Fruit fly (Drosophila melanogaster) whole organism, embryonic: ENCODE results near the gene CG46387.

Source experiments
- CG14014 ChIP-seq: fragments of 200-800 bp; sonication (Bioruptor generic); IDR thresholded peaks from 2 replicates; pipeline ENCODE4 v1.3.6; 2022; ENCODE audit warnings: missing biosample characterization, missing genetic modification characterization
- CG17361 ChIP-seq: fragments of 200-800 bp; sonication (Bioruptor generic); IDR thresholded peaks from 3 replicates; pipeline ENCODE4 v1.3.6; 2022; ENCODE audit warnings: missing biosample characterization, missing genetic modification characterization
- CG3065 ChIP-seq: fragments of 200-800 bp; sonication (Bioruptor generic); optimal IDR thresholded peaks from 2 replicates; lab custom pipeline; 2016; ENCODE audit warnings: missing biosample characterization, missing genetic modification characterization
- CG3281 ChIP-seq: fragments of 200-800 bp; sonication (Bioruptor generic); optimal IDR thresholded peaks from 3 replicates; lab custom pipeline; 2017; ENCODE audit warnings: missing biosample characterization, mild to moderate bottlenecking, missing genetic modification characterization
- CG6254 ChIP-seq: fragments of 200-800 bp; sonication (Bioruptor generic); optimal IDR thresholded peaks from 3 replicates; lab custom pipeline; 2017; ENCODE audit warnings: mild to moderate bottlenecking, missing biosample characterization, missing genetic modification reagents, missing genetic modification characterization
- CTCF ChIP-seq: fragments of 200-800 bp; sonication (Bioruptor generic); optimal IDR thresholded peaks from 2 replicates; lab custom pipeline; 2017; ENCODE audit warnings: missing biosample characterization, mild to moderate bottlenecking, missing genetic modification characterization, moderate library complexity
- HLHmδ ChIP-seq: fragments of 200-800 bp; sonication (Bioruptor generic); optimal IDR thresholded peaks from 2 replicates; lab custom pipeline; 2018; ENCODE audit warnings: missing biosample characterization, mild to moderate bottlenecking, missing genetic modification characterization, moderate library complexity
- Hmx ChIP-seq: fragments of 200-800 bp; sonication (Bioruptor generic); optimal IDR thresholded peaks from 2 replicates; lab custom pipeline; 2016; ENCODE audit warnings: missing biosample characterization, missing genetic modification characterization

- no peak for TF ChIP-seq HLHmδ
- TF ChIP-seq CG3281 (GFP tag; lab: Kevin White, UChicago) = no peak
- no peak for TF ChIP-seq Hmx (GFP tag; lab: Kevin White, UChicago)
- no peak for TF ChIP-seq CG3065 (GFP tag; lab: Kevin White, UChicago)
- no peak for TF ChIP-seq CG6254 (GFP tag; lab: Kevin White, UChicago)
- no peak for TF ChIP-seq CG14014 (GFP tag; lab: Robert Waterston, UW)
- TF ChIP-seq CG17361 (GFP tag; lab: Robert Waterston, UW) = no peak
- no peak for TF ChIP-seq CTCF
Observed at dm6 chr3L:9853140-9853746, 45.2 kb upstream of the CG46387 start.
